Worm (Caenorhabditis elegans): ENCODE data around the gene Y41D4B.24.

- TF ChIP-seq unc-62 (GFP tag; optimal IDR thresholded peaks at IDR 0.05) (no peak), drap-1 (GFP tag; optimal IDR thresholded peaks at IDR 0.05) (no peak), mab-5 (tag; optimal IDR thresholded peaks at IDR 0.05) (no peak), mls-2 (tag; optimal IDR thresholded peaks at IDR 0.05) (no peak), ces-1 (GFP tag; optimal IDR thresholded peaks at IDR 0.05) (peak; percentile 22), elt-1 (tag; optimal IDR thresholded peaks at IDR 0.05; ENCODE audit: borderline replicate concordance, insufficient read depth) (no peak), snpc-4 (tag; optimal IDR thresholded peaks at IDR 0.05) (no peak), pha-4 (tag; optimal IDR thresholded peaks at IDR 0.05) (peak; percentile 64), nhr-237 (tag; optimal IDR thresholded peaks at IDR 0.05) (peak; percentile 30), sptf-1 (tag; optimal IDR thresholded peaks at IDR 0.05) (no peak), elt-3 (tag; optimal IDR thresholded peaks at IDR 0.05) (no peak), ztf-11 (tag; optimal IDR thresholded peaks at IDR 0.05) (no peak), lin-32 (GFP tag; optimal IDR thresholded peaks at IDR 0.05) (no peak)
These were observed 27.8 kb upstream of the Y41D4B.24 start, which contains the start of the genes pbs-1 and K08D12.3 for ce11 chrIV:1709695-1710315.

All from whole organism, mixed stage, embryonic.